Fruit fly (Drosophila melanogaster): ENCODE data around the gene CG33725.

CG33725 gene

dm6 chr3L:12496428-12497344 is 14.3 kb downstream of the CG33725 start, which contains the start of gene CG10657:
Gene CG10657 (minus strand): TSS chr3L:12497216.
- no peak for TF ChIP-seq Dif (GFP tag; optimal IDR thresholded peaks at IDR 0.05; ENCODE audit: partially characterized antibody)
- TF ChIP-seq dmrt93B (GFP tag; optimal IDR thresholded peaks at IDR 0.05), result no peak
- TF ChIP-seq N (GFP tag; optimal IDR thresholded peaks at IDR 0.05), result no peak
- TF ChIP-seq HLH106 (tag; optimal IDR thresholded peaks at IDR 0.05), result no peak
- no peak for TF ChIP-seq OdsH (GFP tag; optimal IDR thresholded peaks at IDR 0.05)
- TF ChIP-seq Mio (GFP tag; optimal IDR thresholded peaks at IDR 0.05), result no peak
- no peak for TF ChIP-seq CrebA (GFP tag; optimal IDR thresholded peaks at IDR 0.05; ENCODE audit: borderline replicate concordance)
- TF ChIP-seq h (GFP tag; optimal IDR thresholded peaks at IDR 0.05), result no peak
- TF ChIP-seq Rel (GFP tag; optimal IDR thresholded peaks at IDR 0.05), result no peak
- peak; percentile 39 for TF ChIP-seq Rel (tag; optimal IDR thresholded peaks at IDR 0.05)
- TF ChIP-seq dsf (GFP tag; optimal IDR thresholded peaks at IDR 0.05; ENCODE audit: borderline replicate concordance), result no peak
- no peak for TF ChIP-seq Hr83 (GFP tag; optimal IDR thresholded peaks at IDR 0.05; ENCODE audit: poor library complexity, severe bottlenecking)
- TF ChIP-seq psq (GFP tag; optimal IDR thresholded peaks at IDR 0.05), result no peak
- no peak for TF ChIP-seq Dfd (GFP tag; optimal IDR thresholded peaks at IDR 0.05)
- TF ChIP-seq GATAd (GFP tag; optimal IDR thresholded peaks at IDR 0.05), result no peak
- TF ChIP-seq br (GFP tag; optimal IDR thresholded peaks at IDR 0.05), result no peak
- TF ChIP-seq sage (GFP tag; optimal IDR thresholded peaks at IDR 0.05), result no peak
- TF ChIP-seq brk (GFP tag; optimal IDR thresholded peaks at IDR 0.05), result no peak
- no peak for TF ChIP-seq lola (GFP tag; optimal IDR thresholded peaks at IDR 0.05)
- TF ChIP-seq Abd-B (GFP tag; optimal IDR thresholded peaks at IDR 0.05), result no peak
- peak; percentile 46 for TF ChIP-seq Vsx2 (GFP tag; optimal IDR thresholded peaks at IDR 0.05; ENCODE audit: partially characterized antibody)
- no peak for TF ChIP-seq CG9705 (GFP tag; optimal IDR thresholded peaks at IDR 0.05)
- TF ChIP-seq sv (GFP tag; optimal IDR thresholded peaks at IDR 0.05), result no peak
- no peak for TF ChIP-seq pan (optimal IDR thresholded peaks at IDR 0.05)
- TF ChIP-seq woc (GFP tag; optimal IDR thresholded peaks at IDR 0.05), result no peak
- TF ChIP-seq Sp1 (GFP tag; optimal IDR thresholded peaks at IDR 0.05), result peak; percentile 14

- no peak for TF ChIP-seq Rel (GFP tag; optimal IDR thresholded peaks at IDR 0.05)
- TF ChIP-seq Rel (tag; optimal IDR thresholded peaks at IDR 0.05), result peak; percentile 55
- peak; percentile 41 for TF ChIP-seq CG32264 (GFP tag; optimal IDR thresholded peaks at IDR 0.05)
- no peak for TF ChIP-seq Abd-B (GFP tag; optimal IDR thresholded peaks at IDR 0.05)
- TF ChIP-seq pan (optimal IDR thresholded peaks at IDR 0.05), result no peak
- peak; percentile 83 for TF ChIP-seq sage (GFP tag; optimal IDR thresholded peaks at IDR 0.05)
- no peak for TF ChIP-seq Hr78 (GFP tag; optimal IDR thresholded peaks at IDR 0.05)
- no peak for TF ChIP-seq jim (GFP tag; optimal IDR thresholded peaks at IDR 0.05)
- peak; percentile 73 for TF ChIP-seq h (GFP tag; optimal IDR thresholded peaks at IDR 0.05)
- TF ChIP-seq sv (GFP tag; optimal IDR thresholded peaks at IDR 0.05), result peak; percentile 58
- no peak for TF ChIP-seq Dif (GFP tag; optimal IDR thresholded peaks at IDR 0.05; ENCODE audit: partially characterized antibody)
- TF ChIP-seq brk (GFP tag; optimal IDR thresholded peaks at IDR 0.05), result no peak
- TF ChIP-seq Hnf4 (GFP tag; optimal IDR thresholded peaks at IDR 0.05), result peak; percentile 79
- peak; percentile 47 for TF ChIP-seq HLH106 (tag; optimal IDR thresholded peaks at IDR 0.05)
- TF ChIP-seq dmrt93B (GFP tag; optimal IDR thresholded peaks at IDR 0.05), result no peak
- TF ChIP-seq lola (GFP tag; optimal IDR thresholded peaks at IDR 0.05), result no peak
- no peak for TF ChIP-seq Mio (GFP tag; optimal IDR thresholded peaks at IDR 0.05)
- no peak for TF ChIP-seq usp (GFP tag; optimal IDR thresholded peaks at IDR 0.05)
- no peak for TF ChIP-seq dl (GFP tag; optimal IDR thresholded peaks at IDR 0.05; ENCODE audit: insufficient read depth in 1 of 2, partially characterized antibody in 2 of 2)
- TF ChIP-seq Hr83 (GFP tag; optimal IDR thresholded peaks at IDR 0.05; ENCODE audit: poor library complexity, severe bottlenecking), result peak; percentile 8
- peak; percentile 1 for TF ChIP-seq Myc (optimal IDR thresholded peaks at IDR 0.05)
- TF ChIP-seq OdsH (GFP tag; optimal IDR thresholded peaks at IDR 0.05), result peak; percentile 40
- TF ChIP-seq rgr (GFP tag; optimal IDR thresholded peaks at IDR 0.05), result peak; percentile 65
- peak; percentile 44 for TF ChIP-seq br (GFP tag; optimal IDR thresholded peaks at IDR 0.05)
- TF ChIP-seq Sp1 (GFP tag; optimal IDR thresholded peaks at IDR 0.05), result peak; percentile 45
- no peak for TF ChIP-seq CrebA (GFP tag; optimal IDR thresholded peaks at IDR 0.05; ENCODE audit: borderline replicate concordance)
- TF ChIP-seq tai (GFP tag; optimal IDR thresholded peaks at IDR 0.05), result no peak
- no peak for TF ChIP-seq Dfd (GFP tag; optimal IDR thresholded peaks at IDR 0.05)
- no peak for TF ChIP-seq N (GFP tag; optimal IDR thresholded peaks at IDR 0.05)
- TF ChIP-seq woc (GFP tag; optimal IDR thresholded peaks at IDR 0.05), result peak; percentile 31
- TF ChIP-seq ey (GFP tag; optimal IDR thresholded peaks at IDR 0.05), result peak; percentile 40
- TF ChIP-seq dsf (GFP tag; optimal IDR thresholded peaks at IDR 0.05; ENCODE audit: borderline replicate concordance), result peak; percentile 61
- no peak for TF ChIP-seq GATAd (GFP tag; optimal IDR thresholded peaks at IDR 0.05)
- TF ChIP-seq foxo (GFP tag; optimal IDR thresholded peaks at IDR 0.05), result peak in 1 of 2 experiments; percentile 68
- peak; percentile 77 for TF ChIP-seq Jra (GFP tag; optimal IDR thresholded peaks at IDR 0.05)
- no peak for TF ChIP-seq CG9705 (GFP tag; optimal IDR thresholded peaks at IDR 0.05)
- no peak for TF ChIP-seq Vsx2 (GFP tag; optimal IDR thresholded peaks at IDR 0.05; ENCODE audit: partially characterized antibody)
- TF ChIP-seq fru (GFP tag; optimal IDR thresholded peaks at IDR 0.05), result peak; percentile 59
- TF ChIP-seq psq (GFP tag; optimal IDR thresholded peaks at IDR 0.05), result peak; percentile 6
Measured at dm6 chr3L:12501249-12501648, 18.8 kb downstream of the CG33725 start, which contains the start of the genes CG10638 and CG10681. Gene CG10638 (minus strand): TSS chr3L:12501311. Gene CG10681 (plus strand): TSS chr3L:12501513.
